Worm (Caenorhabditis elegans) whole organism, L2 larva: ENCODE data around the gene F53A2.3.

Experiments
- R02D3.7 ChIP-seq: fragments of 150-350 bp; optimal IDR thresholded peaks from 2 replicates; lab custom pipeline; 2014; ENCODE audit warnings: missing biosample characterization, missing genetic modification characterization
- ama-1 ChIP-seq: fragments of 150-350 bp; optimal IDR thresholded peaks from 2 replicates; lab custom pipeline; 2018; ENCODE audit warnings: inconsistent platforms
- egl-27 ChIP-seq: sonication (generic microtip); optimal IDR thresholded peaks from 3 replicates; lab custom pipeline; 2017; ENCODE audit warnings: missing biosample characterization, missing genetic modification reagents, missing genetic modification characterization
- fos-1 ChIP-seq: fragments of 150-350 bp; optimal IDR thresholded peaks from 2 replicates; lab custom pipeline; 2014; ENCODE audit warnings: missing biosample characterization, missing genetic modification characterization
- unc-39 ChIP-seq: fragments of 150-350 bp; optimal IDR thresholded peaks from 2 replicates; lab custom pipeline; 2014; ENCODE audit warnings: missing biosample characterization, missing genetic modification characterization
- unc-62 ChIP-seq: fragments of 150-350 bp; optimal IDR thresholded peaks from 2 replicates; lab custom pipeline; 2014; ENCODE audit warnings: missing biosample characterization, missing genetic modification reagents, missing genetic modification characterization

ce11 chrIII:13343117-13343516 lies 3.5 kb upstream of the F53A2.3 start, which contains the start of gene ife-1:
- TF ChIP-seq unc-39 (tag; lab: Kevin White, UChicago) (no peak), unc-62 (GFP tag; lab: Kevin White, UChicago) (no peak), egl-27 (no peak), R02D3.7 (tag; lab: Kevin White, UChicago) (no peak), fos-1 (no peak), ama-1 (no peak)
